Fruit fly (Drosophila melanogaster) whole organism, embryonic: Measurements from ENCODE around the gene CG14721.

Experiments
- CG10209 ChIP-seq: fragments of 200-800 bp; sonication (Bioruptor generic); optimal IDR thresholded peaks from 3 replicates; lab custom pipeline; 2017; ENCODE audit warnings: missing biosample characterization, mild to moderate bottlenecking, missing genetic modification characterization, missing genetic modification reagents
- CG10462 ChIP-seq: fragments of 200-800 bp; sonication (Bioruptor generic); optimal IDR thresholded peaks from 2 replicates; lab custom pipeline; 2016; ENCODE audit warnings: missing biosample characterization, missing genetic modification characterization
- CG10543 ChIP-seq: fragments of 200-800 bp; sonication (Bioruptor generic); optimal IDR thresholded peaks from 3 replicates; lab custom pipeline; 2017; ENCODE audit warnings: missing biosample characterization, mild to moderate bottlenecking, missing genetic modification characterization, moderate library complexity
- CG14441 ChIP-seq: fragments of 200-800 bp; sonication (Bioruptor generic); IDR thresholded peaks from 2 replicates; pipeline ENCODE4 v1.3.6; 2022; ENCODE audit warnings: missing biosample characterization, missing genetic modification characterization
- CG14667 ChIP-seq: fragments of 200-800 bp; sonication (Bioruptor generic); IDR thresholded peaks from 2 replicates; pipeline ENCODE4 v1.3.6; 2022; ENCODE audit warnings: missing biosample characterization, missing genetic modification characterization
- CG17328 ChIP-seq: fragments of 200-800 bp; sonication (Bioruptor generic); IDR thresholded peaks from 2 replicates; pipeline ENCODE4 v1.3.6; 2022; ENCODE audit warnings: missing biosample characterization, missing genetic modification characterization
- CG2120 ChIP-seq: fragments of 200-800 bp; sonication (Bioruptor generic); optimal IDR thresholded peaks from 3 replicates; lab custom pipeline; 2016; ENCODE audit warnings: missing biosample characterization, missing genetic modification characterization
- CG2678 ChIP-seq: fragments of 200-800 bp; sonication (Bioruptor generic); optimal IDR thresholded peaks from 3 replicates; lab custom pipeline; 2019; ENCODE audit warnings: missing biosample characterization, mild to moderate bottlenecking, missing genetic modification characterization, moderate library complexity
- CG6791 ChIP-seq: fragments of 200-800 bp; sonication (Bioruptor generic); IDR thresholded peaks from 3 replicates; pipeline ENCODE4 v1.3.6; 2022; ENCODE audit warnings: missing biosample characterization, missing genetic modification characterization; ENCODE audit not compliant: partially characterized antibody
- CG6813 ChIP-seq: fragments of 200-800 bp; sonication (Bioruptor generic); optimal IDR thresholded peaks from 2 replicates; lab custom pipeline; 2017; ENCODE audit warnings: missing biosample characterization, missing genetic modification characterization, mild to moderate bottlenecking, moderate library complexity, missing genetic modification reagents
- CG7372 ChIP-seq: fragments of 200-800 bp; sonication (Bioruptor generic); IDR thresholded peaks from 2 replicates; pipeline ENCODE4 v1.3.6; 2022; ENCODE audit warnings: missing biosample characterization, missing genetic modification characterization
- CG7556 ChIP-seq: fragments of 200-800 bp; sonication (Bioruptor generic); optimal IDR thresholded peaks from 2 replicates; lab custom pipeline; 2017; ENCODE audit warnings: missing biosample characterization, mild to moderate bottlenecking, missing genetic modification characterization
- CG7786 ChIP-seq: fragments of 200-800 bp; sonication (Bioruptor generic); optimal IDR thresholded peaks from 2 replicates; lab custom pipeline; 2016; ENCODE audit warnings: missing biosample characterization, missing genetic modification characterization
- CG7987 ChIP-seq: fragments of 200-800 bp; sonication (Bioruptor generic); optimal IDR thresholded peaks from 2 replicates; lab custom pipeline; 2018; ENCODE audit warnings: missing biosample characterization, mild to moderate bottlenecking, missing genetic modification characterization, moderate library complexity
- CG8944 ChIP-seq: fragments of 200-800 bp; sonication (Bioruptor generic); optimal IDR thresholded peaks from 3 replicates; lab custom pipeline; 2016; ENCODE audit warnings: missing biosample characterization, missing genetic modification characterization
- CHES-1-like ChIP-seq: fragments of 200-800 bp; sonication (Bioruptor generic); optimal IDR thresholded peaks from 2 replicates; lab custom pipeline; 2016; ENCODE audit warnings: missing biosample characterization, missing genetic modification characterization
- CrebB ChIP-seq: fragments of 200-800 bp; sonication (Bioruptor generic); optimal IDR thresholded peaks from 3 replicates; lab custom pipeline; 2018; ENCODE audit warnings: missing biosample characterization, mild to moderate bottlenecking, missing genetic modification characterization
- D ChIP-seq, 2 experiments: fragments of 200-800 bp in 1 of 2; fragments of >200 bp in 1 of 2; sonication (Bioruptor generic) in 1 of 2; optimal IDR thresholded peaks; 2 replicates in 1 of 2; 3 replicates in 1 of 2; lab custom pipeline; 2017; ENCODE audit warnings: mild to moderate bottlenecking in 1 of 2, missing biosample characterization in 1 of 2, missing genetic modification characterization in 1 of 2, missing genetic modification reagents in 1 of 2
- Gsc ChIP-seq: fragments of 200-800 bp; sonication (Bioruptor generic); IDR thresholded peaks from 2 replicates; pipeline ENCODE4 v1.3.6; 2022; ENCODE audit warnings: missing biosample characterization, missing genetic modification characterization
- Hand ChIP-seq: fragments of 200-800 bp; sonication (Bioruptor generic); optimal IDR thresholded peaks from 2 replicates; lab custom pipeline; 2017; ENCODE audit warnings: mild to moderate bottlenecking, missing biosample characterization, missing genetic modification reagents, missing genetic modification characterization
- Meics ChIP-seq: fragments of 200-800 bp; sonication (Bioruptor generic); optimal IDR thresholded peaks from 2 replicates; lab custom pipeline; 2017; ENCODE audit warnings: missing biosample characterization, mild to moderate bottlenecking, missing genetic modification characterization
- Mes4 ChIP-seq: fragments of 200-800 bp; sonication (Bioruptor generic); optimal IDR thresholded peaks from 2 replicates; lab custom pipeline; 2016; ENCODE audit warnings: missing biosample characterization, missing genetic modification characterization
- Nf-YB ChIP-seq: fragments of 200-800 bp; sonication (Bioruptor generic); optimal IDR thresholded peaks from 3 replicates; lab custom pipeline; 2019; ENCODE audit warnings: missing biosample characterization, mild to moderate bottlenecking, missing genetic modification characterization, moderate library complexity
- Rx ChIP-seq: fragments of 200-800 bp; sonication (Bioruptor generic); IDR thresholded peaks from 2 replicates; pipeline ENCODE4 v1.3.6; 2022; ENCODE audit warnings: missing biosample characterization, missing genetic modification characterization
- Six4 ChIP-seq: fragments of 200-800 bp; sonication (Bioruptor generic); optimal IDR thresholded peaks from 2 replicates; lab custom pipeline; 2016; ENCODE audit warnings: missing biosample characterization, missing genetic modification characterization
- Sox102F ChIP-seq: fragments of 200-800 bp; sonication (Bioruptor generic); optimal IDR thresholded peaks from 2 replicates; lab custom pipeline; 2018; ENCODE audit warnings: missing biosample characterization, mild to moderate bottlenecking, missing genetic modification characterization, moderate library complexity
- amos ChIP-seq: fragments of 200-800 bp; sonication (Bioruptor generic); IDR thresholded peaks from 2 replicates; pipeline ENCODE4 v1.3.6; 2022; ENCODE audit warnings: missing biosample characterization, missing genetic modification characterization; ENCODE audit not compliant: partially characterized antibody
- ara ChIP-seq: fragments of 200-800 bp; sonication (Bioruptor generic); IDR thresholded peaks from 2 replicates; pipeline ENCODE4 v1.3.6; 2022; ENCODE audit warnings: missing biosample characterization, missing genetic modification characterization
- ash1 ChIP-seq: fragments of 200-800 bp; sonication (Bioruptor generic); optimal IDR thresholded peaks from 2 replicates; lab custom pipeline; 2018; ENCODE audit warnings: missing biosample characterization, mild to moderate bottlenecking, missing genetic modification characterization
- bigmax ChIP-seq: fragments of 200-800 bp; sonication (Bioruptor generic); optimal IDR thresholded peaks from 2 replicates; lab custom pipeline; 2018; ENCODE audit warnings: missing biosample characterization, mild to moderate bottlenecking, missing genetic modification characterization
- dan ChIP-seq: fragments of 200-800 bp; sonication (Bioruptor generic); IDR thresholded peaks from 2 replicates; pipeline ENCODE4 v1.3.6; 2022; ENCODE audit warnings: missing biosample characterization, missing genetic modification characterization
- eve ChIP-seq, 2 experiments: fragments of >200 bp; optimal IDR thresholded peaks; 2 replicates each; lab custom pipeline; 2017; ENCODE audit warnings: missing biosample characterization in 2 of 2, missing genetic modification characterization in 2 of 2
- gt ChIP-seq: fragments of 200-800 bp; sonication (Bioruptor generic); IDR thresholded peaks from 2 replicates; pipeline ENCODE4 v1.3.6; 2022; ENCODE audit warnings: missing biosample characterization, missing genetic modification characterization
- maf-S ChIP-seq: fragments of 200-800 bp; sonication (Bioruptor generic); optimal IDR thresholded peaks from 2 replicates; lab custom pipeline; 2016; ENCODE audit warnings: missing biosample characterization, missing genetic modification characterization
- mam ChIP-seq: fragments of 200-800 bp; sonication (Bioruptor generic); optimal IDR thresholded peaks from 3 replicates; lab custom pipeline; 2016; ENCODE audit warnings: missing biosample characterization, missing genetic modification characterization
- nau ChIP-seq: fragments of 200-800 bp; sonication (Bioruptor generic); optimal IDR thresholded peaks from 3 replicates; lab custom pipeline; 2017; ENCODE audit warnings: missing biosample characterization, mild to moderate bottlenecking, missing genetic modification characterization, missing genetic modification reagents
- prd ChIP-seq, 3 experiments: fragments of >200 bp in 2 of 3; fragments of 200-800 bp in 1 of 3; sonication (Bioruptor generic) in 1 of 3; optimal IDR thresholded peaks in 2 of 3; IDR thresholded peaks in 1 of 3; 2 replicates in 2 of 3; 3 replicates in 1 of 3; pipeline versions ENCODE4 v1.3.6 to Lab custom; 2017 to 2022; ENCODE audit warnings: missing biosample characterization in 1 of 3, missing genetic modification characterization in 1 of 3
- pros ChIP-seq: fragments of 200-800 bp; sonication (Bioruptor generic); optimal IDR thresholded peaks from 3 replicates; lab custom pipeline; 2019; ENCODE audit warnings: missing biosample characterization, mild to moderate bottlenecking, missing genetic modification characterization, moderate library complexity
- stc ChIP-seq: fragments of 200-800 bp; sonication (Bioruptor generic); IDR thresholded peaks from 2 replicates; pipeline ENCODE4 v1.3.6; 2022; ENCODE audit warnings: missing biosample characterization, missing genetic modification characterization
- vfl ChIP-seq: fragments of 200-800 bp; sonication (Bioruptor generic); optimal IDR thresholded peaks from 2 replicates; lab custom pipeline; 2016; ENCODE audit warnings: missing biosample characterization, missing genetic modification characterization
- wdn ChIP-seq: fragments of 200-800 bp; sonication (Bioruptor generic); IDR thresholded peaks from 2 replicates; pipeline ENCODE4 v1.3.6; 2022; ENCODE audit warnings: missing biosample characterization, missing genetic modification characterization

CG14721 gene

DNA sequence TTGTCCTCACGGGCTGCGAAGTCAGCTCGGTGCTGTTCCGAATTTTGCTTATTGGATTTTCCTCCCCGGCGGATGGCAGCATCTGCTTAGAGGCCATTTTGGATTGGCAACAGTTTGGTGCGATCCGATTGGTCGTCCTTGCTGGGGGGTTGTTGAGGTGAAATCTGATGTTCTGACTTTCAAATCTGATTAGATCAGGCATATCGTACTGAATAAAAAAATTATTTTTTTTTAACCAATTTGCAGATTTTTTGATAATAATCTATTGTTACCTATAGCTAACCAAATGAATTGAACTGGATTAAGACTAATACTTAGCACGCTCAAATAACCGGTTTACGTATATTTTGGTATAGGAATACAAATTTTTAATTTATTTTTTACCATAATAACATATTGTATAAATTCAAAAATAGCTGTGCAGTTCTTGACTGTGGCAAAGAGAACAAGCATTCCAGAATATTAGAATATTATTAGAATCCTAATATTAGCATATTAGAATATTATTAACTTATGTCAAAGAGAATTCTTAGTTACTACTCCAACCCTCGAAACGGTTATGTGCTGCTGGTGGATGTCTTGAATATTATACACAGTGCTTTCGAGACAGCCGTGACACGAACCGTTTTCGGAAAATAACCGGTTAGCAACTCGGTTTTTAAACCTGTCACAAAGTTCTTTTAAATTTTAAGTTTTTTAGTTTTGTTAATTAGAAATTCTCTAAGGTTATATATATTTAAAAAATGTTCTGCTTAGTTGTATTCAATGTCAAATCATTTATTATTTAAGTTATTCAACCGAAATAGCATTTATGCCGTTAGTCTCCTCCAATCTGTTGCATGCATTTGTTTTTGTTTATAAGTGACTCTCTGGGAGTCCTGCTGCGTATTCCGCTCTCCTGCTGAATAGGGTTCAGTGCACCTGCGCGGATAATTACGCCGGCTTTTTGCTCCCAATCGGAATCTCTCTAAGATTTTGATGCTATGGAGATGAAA, 40.6 kb upstream of the CG14721 start, which contains the start of gene Fer3 (continued):
- TF ChIP-seq Nf-YB (GFP tag; lab: Kevin White, UChicago) (peak; percentile 92), CG14667 (GFP tag; lab: Robert Waterston, UW) (no peak), dan (no peak), bigmax (no peak), prd (optimal IDR thresholded peaks at IDR 0.05; lab: Kevin White, UChicago) (no peak), prd (GFP tag; IDR thresholded peaks at IDR 0.05; lab: Robert Waterston, UW) (no peak), CG2678 (no peak), CHES-1-like (GFP tag; lab: Kevin White, UChicago) (no peak), CG7372 (GFP tag; lab: Robert Waterston, UW) (no peak), CG7987 (GFP tag; lab: Kevin White, UChicago) (no peak), Meics (GFP tag; lab: Kevin White, UChicago) (peak; percentile 0), vfl (GFP tag; lab: Kevin White, UChicago) (no peak), Mes4 (GFP tag; lab: Kevin White, UChicago) (no peak), stc (GFP tag; lab: Robert Waterston, UW) (no peak), CrebB (tag; lab: Kevin White, UChicago) (no peak), Gsc (GFP tag; lab: Robert Waterston, UW) (no peak), Sox102F (GFP tag; lab: Kevin White, UChicago) (peak; percentile 15), ash1 (GFP tag; lab: Kevin White, UChicago) (no peak), CG17328 (GFP tag; lab: Robert Waterston, UW) (no peak), pros (no peak), CG10209 (no peak), Six4 (GFP tag; lab: Kevin White, UChicago) (no peak), CG6791 (peak; percentile 36; the same call in 1 of the 3 replicates), CG14441 (no peak), CG6813 (no peak), D (optimal IDR thresholded peaks at IDR 0.05; lab: Kevin White, UChicago) (peak; percentile 1), D (GFP tag; optimal IDR thresholded peaks at IDR 0.05; lab: Kevin White, UChicago) (no peak)

DNA sequence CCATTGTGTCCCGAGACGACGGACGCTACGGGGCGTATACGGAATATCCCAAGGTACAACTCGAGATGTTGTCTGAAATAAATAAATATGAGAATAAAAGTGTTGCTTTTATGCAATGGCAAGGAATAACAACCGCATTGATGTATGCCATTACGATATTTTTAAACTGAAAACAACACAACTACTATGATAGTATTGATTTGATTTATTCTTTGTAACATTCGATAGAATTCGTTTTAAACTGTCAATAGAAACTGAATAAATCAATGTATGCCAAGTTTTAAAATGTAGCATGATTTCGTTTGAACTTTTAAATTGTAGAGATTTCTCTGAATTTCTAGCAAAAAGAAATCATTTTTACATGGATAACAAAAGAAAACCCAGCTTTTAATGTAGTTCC, 39.0 kb upstream of the CG14721 start, which contains the start of gene CG14717:
Gene CG14717 (plus strand): TSS at position 301 of the 400 bp plus-strand sequence.
- TF ChIP-seq amos (GFP tag; lab: Robert Waterston, UW) (no peak), CG2120 (no peak), mam (no peak), eve (GFP tag; optimal IDR thresholded peaks at IDR 0.05; lab: Kevin White, UChicago) (no peak), CG10462 (GFP tag; lab: Kevin White, UChicago) (no peak), CG8944 (GFP tag; lab: Kevin White, UChicago) (no peak)

DNA sequence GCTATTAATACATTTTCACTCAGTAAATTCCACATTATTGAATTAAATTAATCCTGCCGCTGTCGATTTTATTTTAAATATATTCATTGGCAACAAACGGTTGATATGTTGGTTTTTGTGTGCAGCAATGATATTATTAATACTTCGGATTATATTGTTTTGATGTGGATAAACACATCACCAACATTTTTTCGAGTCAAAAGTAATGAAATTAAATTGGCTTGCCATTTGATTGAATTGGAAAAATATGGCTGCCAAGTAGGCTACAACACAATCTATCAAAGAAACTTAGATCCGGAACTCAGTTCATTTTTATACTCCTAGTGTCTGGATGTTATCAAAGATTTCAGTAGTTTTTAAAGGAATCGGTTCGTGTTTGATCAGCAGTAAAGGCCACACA, 34.9 kb upstream of the CG14721 start, which contains the start of gene CG14718:
Gene CG14718 (plus strand): TSS at position 301 of the 400 bp plus-strand sequence.
- TF ChIP-seq CG7786 (no peak), gt (no peak), nau (GFP tag; lab: Kevin White, UChicago) (no peak), Rx (GFP tag; lab: Robert Waterston, UW) (no peak), maf-S (GFP tag; lab: Kevin White, UChicago) (no peak), amos (GFP tag; lab: Robert Waterston, UW) (no peak), CG2678 (no peak), ara (no peak), Hand (no peak), wdn (GFP tag; lab: Robert Waterston, UW) (no peak), CG7556 (GFP tag; lab: Kevin White, UChicago) (no peak), CG10543 (GFP tag; lab: Kevin White, UChicago) (no peak)
